Fruit fly (Drosophila melanogaster) whole organism, pupa: ENCODE results near the gene cv-c.

Experiments
- CG10348 ChIP-seq: fragments of 200-800 bp; sonication (Bioruptor generic); IDR thresholded peaks from 2 replicates; pipeline ENCODE4 v1.3.6; 2022; ENCODE audit warnings: missing biosample characterization, missing genetic modification characterization
- CG12605 ChIP-seq: fragments of 200-800 bp; sonication (Bioruptor generic); IDR thresholded peaks from 2 replicates; pipeline ENCODE4 v1.3.6; 2022; ENCODE audit warnings: missing biosample characterization, missing genetic modification characterization
- CG13204 ChIP-seq: fragments of 200-800 bp; sonication (Bioruptor generic); optimal IDR thresholded peaks from 2 replicates; lab custom pipeline; 2018; ENCODE audit warnings: missing biosample characterization, mild to moderate bottlenecking, missing genetic modification characterization, moderate library complexity
- CG14655 ChIP-seq: fragments of 200-800 bp; sonication (Bioruptor generic); optimal IDR thresholded peaks from 3 replicates; lab custom pipeline; 2017; ENCODE audit warnings: mild to moderate bottlenecking, missing biosample characterization, missing genetic modification reagents, missing genetic modification characterization
- CG15710 ChIP-seq: fragments of 200-800 bp; sonication (Bioruptor generic); optimal IDR thresholded peaks from 2 replicates; lab custom pipeline; 2018; ENCODE audit warnings: missing biosample characterization, mild to moderate bottlenecking, missing genetic modification characterization, moderate library complexity
- CG17806 ChIP-seq: fragments of 200-800 bp; sonication (Bioruptor generic); optimal IDR thresholded peaks from 2 replicates; lab custom pipeline; 2018; ENCODE audit warnings: missing biosample characterization, mild to moderate bottlenecking, missing genetic modification characterization, moderate library complexity
- CG32121 ChIP-seq: fragments of 200-800 bp; sonication (Bioruptor generic); IDR thresholded peaks from 2 replicates; pipeline ENCODE4 v1.3.6; 2022; ENCODE audit warnings: missing biosample characterization, missing genetic modification characterization
- CG34367 ChIP-seq: fragments of 200-800 bp; sonication (Bioruptor generic); optimal IDR thresholded peaks from 2 replicates; lab custom pipeline; 2018; ENCODE audit warnings: missing biosample characterization, mild to moderate bottlenecking, missing genetic modification characterization
- CG4496 ChIP-seq: fragments of 200-800 bp; sonication (Bioruptor generic); IDR thresholded peaks from 3 replicates; pipeline ENCODE4 v1.3.6; 2022; ENCODE audit warnings: missing biosample characterization, missing genetic modification characterization
- CG8159 ChIP-seq: fragments of 200-800 bp; sonication (Bioruptor generic); optimal IDR thresholded peaks from 3 replicates; lab custom pipeline; 2018; ENCODE audit warnings: missing biosample characterization, mild to moderate bottlenecking, missing genetic modification characterization, moderate library complexity
- CG8301 ChIP-seq: fragments of 200-800 bp; sonication (Bioruptor generic); optimal IDR thresholded peaks from 2 replicates; lab custom pipeline; 2018; ENCODE audit warnings: missing biosample characterization, mild to moderate bottlenecking, missing genetic modification characterization
- CG9948 ChIP-seq: fragments of 200-800 bp; sonication (Bioruptor generic); optimal IDR thresholded peaks from 2 replicates; lab custom pipeline; 2018; ENCODE audit warnings: missing biosample characterization, mild to moderate bottlenecking, missing genetic modification characterization, moderate library complexity
- D1 ChIP-seq: fragments of 200-800 bp; sonication (Bioruptor generic); optimal IDR thresholded peaks from 2 replicates; lab custom pipeline; 2018; ENCODE audit warnings: missing biosample characterization, mild to moderate bottlenecking, missing genetic modification characterization, moderate library complexity
- EcR ChIP-seq: fragments of 200-800 bp; sonication (Bioruptor generic); optimal IDR thresholded peaks from 3 replicates; lab custom pipeline; 2019; ENCODE audit warnings: missing biosample characterization, missing genetic modification characterization, mild to moderate bottlenecking, moderate library complexity, missing genetic modification reagents
- Ets98B ChIP-seq: fragments of 200-800 bp; sonication (Bioruptor generic); IDR thresholded peaks from 2 replicates; pipeline ENCODE4 v1.3.6; 2022; ENCODE audit warnings: missing biosample characterization, missing genetic modification characterization
- Pif1A ChIP-seq: fragments of 200-800 bp; sonication (Bioruptor generic); optimal IDR thresholded peaks from 3 replicates; lab custom pipeline; 2016; ENCODE audit warnings: missing biosample characterization, missing genetic modification characterization
- Pif1B ChIP-seq: fragments of 200-800 bp; sonication (Bioruptor generic); optimal IDR thresholded peaks from 3 replicates; lab custom pipeline; 2016; ENCODE audit warnings: missing biosample characterization, missing genetic modification characterization
- Snoo ChIP-seq: fragments of 200-800 bp; sonication (Bioruptor generic); optimal IDR thresholded peaks from 3 replicates; lab custom pipeline; 2017; ENCODE audit warnings: missing biosample characterization, mild to moderate bottlenecking, missing genetic modification characterization, inconsistent platforms
- fd96Ca ChIP-seq: fragments of 200-800 bp; sonication (Bioruptor generic); IDR thresholded peaks from 3 replicates; pipeline ENCODE4 v1.3.6; 2022; ENCODE audit warnings: missing biosample characterization, missing genetic modification characterization
- gl ChIP-seq: fragments of 200-800 bp; sonication (Bioruptor generic); optimal IDR thresholded peaks from 2 replicates; lab custom pipeline; 2018; ENCODE audit warnings: missing biosample characterization, mild to moderate bottlenecking, missing genetic modification characterization
- rn ChIP-seq: fragments of 200-800 bp; sonication (Bioruptor generic); IDR thresholded peaks from 2 replicates; pipeline ENCODE4 v1.3.6; 2022; ENCODE audit warnings: missing biosample characterization, missing genetic modification characterization

Gene cv-c

dm6 chr3R:14472580-14473353 is 8.7 kb downstream of the cv-c start:
- TF ChIP-seq CG10348 (GFP tag; lab: Robert Waterston, UW) (no peak), CG14655 (GFP tag; lab: Kevin White, UChicago) (no peak), Ets98B (GFP tag; lab: Robert Waterston, UW) (no peak), fd96Ca (GFP tag; lab: Robert Waterston, UW) (no peak), CG12605 (no peak), CG8301 (tag; lab: Kevin White, UChicago) (no peak), CG32121 (GFP tag; lab: Robert Waterston, UW) (no peak), CG8159 (tag; lab: Kevin White, UChicago) (no peak), CG15710 (tag; lab: Kevin White, UChicago) (no peak), Pif1B (GFP tag; lab: Kevin White, UChicago) (no peak), Pif1A (GFP tag; lab: Kevin White, UChicago) (no peak)
- TF ChIP-seq, all 21 proteins: peak for 0

dm6 chr3R:14471426-14471825 is 10.1 kb downstream of the cv-c start:
- no peak for TF ChIP-seq CG17806 (tag; lab: Kevin White, UChicago)
- TF ChIP-seq CG9948 (tag; lab: Kevin White, UChicago), result no peak
- TF ChIP-seq EcR (GFP tag; lab: Kevin White, UChicago), result peak; percentile 75
- TF ChIP-seq CG4496 (GFP tag; lab: Robert Waterston, UW), result no peak

- TF ChIP-seq CG13204 (no peak), CG17806 (tag; lab: Kevin White, UChicago) (peak; percentile 30), CG34367 (tag; lab: Kevin White, UChicago) (peak; percentile 22), Ets98B (GFP tag; lab: Robert Waterston, UW) (peak; percentile 80), CG8301 (tag; lab: Kevin White, UChicago) (peak; percentile 93), EcR (GFP tag; lab: Kevin White, UChicago) (no peak), Pif1B (GFP tag; lab: Kevin White, UChicago) (peak; percentile 35), CG14655 (GFP tag; lab: Kevin White, UChicago) (peak; percentile 92), fd96Ca (GFP tag; lab: Robert Waterston, UW) (peak; percentile 45; the same call in 1 of the 3 replicates), CG15710 (tag; lab: Kevin White, UChicago) (peak; percentile 36), CG8159 (tag; lab: Kevin White, UChicago) (peak; percentile 17), CG9948 (tag; lab: Kevin White, UChicago) (peak; percentile 48), Snoo (tag; lab: Kevin White, UChicago) (no peak), D1 (tag; lab: Kevin White, UChicago) (no peak), Pif1A (GFP tag; lab: Kevin White, UChicago) (peak; percentile 74), rn (GFP tag; lab: Robert Waterston, UW) (no peak; the same call in 1 of the 2 replicates), CG12605 (peak; percentile 34; the same call in 1 of the 2 replicates), gl (tag; lab: Kevin White, UChicago) (no peak), CG32121 (GFP tag; lab: Robert Waterston, UW) (peak; percentile 77), CG10348 (GFP tag; lab: Robert Waterston, UW) (no peak), CG4496 (GFP tag; lab: Robert Waterston, UW) (peak; percentile 81)
Measured at dm6 chr3R:14470630-14471029, 10.9 kb downstream of the cv-c start.

dm6 chr3R:14469724-14470123 is 11.8 kb downstream of the cv-c start:
- TF ChIP-seq CG15710 (tag; lab: Kevin White, UChicago) (peak; percentile 34), CG13204 (peak; percentile 16), fd96Ca (GFP tag; lab: Robert Waterston, UW) (peak; percentile 58; the same call in 1 of the 3 replicates), rn (GFP tag; lab: Robert Waterston, UW) (0 out of 2 replicates have a peak, but pooled peaks have one; percentile 12), Ets98B (GFP tag; lab: Robert Waterston, UW) (peak; percentile 56), Pif1A (GFP tag; lab: Kevin White, UChicago) (peak; percentile 66), CG8159 (tag; lab: Kevin White, UChicago) (peak; percentile 49), gl (tag; lab: Kevin White, UChicago) (no peak), CG14655 (GFP tag; lab: Kevin White, UChicago) (peak; percentile 88), Snoo (tag; lab: Kevin White, UChicago) (no peak), D1 (tag; lab: Kevin White, UChicago) (peak; percentile 19), CG32121 (GFP tag; lab: Robert Waterston, UW) (peak; percentile 54; the same call in 1 of the 2 replicates), CG34367 (tag; lab: Kevin White, UChicago) (peak; percentile 42), CG4496 (GFP tag; lab: Robert Waterston, UW) (peak; percentile 78), CG12605 (peak; percentile 30; the same call in 1 of the 2 replicates), CG9948 (tag; lab: Kevin White, UChicago) (peak; percentile 66), CG17806 (tag; lab: Kevin White, UChicago) (peak; percentile 61), CG10348 (GFP tag; lab: Robert Waterston, UW) (no peak), CG8301 (tag; lab: Kevin White, UChicago) (peak; percentile 82), Pif1B (GFP tag; lab: Kevin White, UChicago) (peak; percentile 58), EcR (GFP tag; lab: Kevin White, UChicago) (no peak)

- TF ChIP-seq CG9948 (tag; lab: Kevin White, UChicago) (no peak), EcR (GFP tag; lab: Kevin White, UChicago) (peak; percentile 78)
Measured at dm6 chr3R:14468652-14469289, 12.7 kb downstream of the cv-c start.
